Fruit fly (Drosophila melanogaster) whole organism, embryonic: ENCODE measurements around the gene CG33293.
A peak's percentile ranks its signal among the peaks of the same experiment; 100 is the strongest.

Experiments used
- C15 ChIP-seq: fragments of 200-800 bp; sonication (Bioruptor generic); IDR thresholded peaks from 3 replicates; pipeline ENCODE4 v1.3.6; 2022; ENCODE audit warnings: missing biosample characterization, missing genetic modification characterization
- CG1024 ChIP-seq: fragments of 200-800 bp; sonication (Bioruptor generic); IDR thresholded peaks from 2 replicates; pipeline ENCODE4 v1.3.6; 2022; ENCODE audit warnings: missing biosample characterization, missing genetic modification characterization
- CG10267 ChIP-seq: fragments of 200-800 bp; sonication (Bioruptor generic); optimal IDR thresholded peaks from 2 replicates; lab custom pipeline; 2018; ENCODE audit warnings: missing biosample characterization, mild to moderate bottlenecking, missing genetic modification characterization, moderate library complexity
- CG11093 ChIP-seq: fragments of 200-800 bp; sonication (Bioruptor generic); IDR thresholded peaks from 3 replicates; pipeline ENCODE4 v1.3.6; 2022; ENCODE audit warnings: missing biosample characterization, missing genetic modification characterization
- CG12104 ChIP-seq: fragments of 200-800 bp; sonication (Bioruptor generic); optimal IDR thresholded peaks from 3 replicates; lab custom pipeline; 2016; ENCODE audit warnings: missing biosample characterization, missing genetic modification characterization
- CG14667 ChIP-seq: fragments of 200-800 bp; sonication (Bioruptor generic); IDR thresholded peaks from 2 replicates; pipeline ENCODE4 v1.3.6; 2022; ENCODE audit warnings: missing biosample characterization, missing genetic modification characterization
- CG15479 ChIP-seq: fragments of 200-800 bp; sonication (Bioruptor generic); optimal IDR thresholded peaks from 3 replicates; lab custom pipeline; 2019; ENCODE audit warnings: missing biosample characterization, mild to moderate bottlenecking, missing genetic modification characterization, moderate library complexity
- CG17328 ChIP-seq: fragments of 200-800 bp; sonication (Bioruptor generic); IDR thresholded peaks from 2 replicates; pipeline ENCODE4 v1.3.6; 2022; ENCODE audit warnings: missing biosample characterization, missing genetic modification characterization
- CG18476 ChIP-seq: fragments of 200-800 bp; sonication (Bioruptor generic); optimal IDR thresholded peaks from 2 replicates; lab custom pipeline; 2016; ENCODE audit warnings: missing biosample characterization, mild to moderate bottlenecking, missing genetic modification characterization
- CG2129 ChIP-seq: fragments of 200-800 bp; sonication (Bioruptor generic); IDR thresholded peaks from 2 replicates; pipeline ENCODE4 v1.3.6; 2022; ENCODE audit warnings: missing biosample characterization, missing genetic modification characterization; ENCODE audit not compliant: partially characterized antibody
- CG2875 ChIP-seq: fragments of 200-800 bp; sonication (Bioruptor generic); optimal IDR thresholded peaks from 2 replicates; lab custom pipeline; 2017; ENCODE audit warnings: missing biosample characterization, mild to moderate bottlenecking, missing genetic modification characterization, missing genetic modification reagents
- CG32767 ChIP-seq: fragments of 200-800 bp; sonication (Bioruptor generic); IDR thresholded peaks from 2 replicates; pipeline ENCODE4 v1.3.6; 2022; ENCODE audit warnings: missing biosample characterization, missing genetic modification characterization
- CG33557 ChIP-seq: fragments of 200-800 bp; sonication (Bioruptor generic); optimal IDR thresholded peaks from 2 replicates; lab custom pipeline; 2019; ENCODE audit warnings: missing biosample characterization, mild to moderate bottlenecking, missing genetic modification characterization, moderate library complexity
- CG6272 ChIP-seq: fragments of 200-800 bp; sonication (Bioruptor generic); IDR thresholded peaks from 2 replicates; pipeline ENCODE4 v1.3.6; 2022; ENCODE audit warnings: missing biosample characterization, missing genetic modification characterization
- CG6854 ChIP-seq: fragments of 200-800 bp; sonication (Bioruptor generic); optimal IDR thresholded peaks from 3 replicates; lab custom pipeline; 2017; ENCODE audit warnings: missing biosample characterization, mild to moderate bottlenecking, missing genetic modification characterization
- CG8388 ChIP-seq: fragments of 200-800 bp; sonication (Bioruptor generic); optimal IDR thresholded peaks from 2 replicates; lab custom pipeline; 2019; ENCODE audit warnings: missing biosample characterization, mild to moderate bottlenecking, missing genetic modification characterization, moderate library complexity
- CG8924 ChIP-seq: fragments of 200-800 bp; optimal IDR thresholded peaks from 3 replicates; lab custom pipeline; 2019; ENCODE audit warnings: missing biosample characterization, mild to moderate bottlenecking, missing genetic modification characterization, moderate library complexity
- Dll ChIP-seq: fragments of 200-800 bp; sonication (Bioruptor generic); IDR thresholded peaks from 4 replicates; pipeline ENCODE4 v1.3.6; 2022; ENCODE audit warnings: missing biosample characterization, missing genetic modification characterization; ENCODE audit not compliant: partially characterized antibody
- Dp ChIP-seq: fragments of 200-800 bp; sonication (Bioruptor generic); optimal IDR thresholded peaks from 2 replicates; lab custom pipeline; 2018; ENCODE audit warnings: missing biosample characterization, mild to moderate bottlenecking, missing genetic modification characterization, moderate library complexity
- E2f1 ChIP-seq: fragments of 200-800 bp; sonication (Bioruptor generic); IDR thresholded peaks from 2 replicates; pipeline ENCODE4 v1.3.6; 2022; ENCODE audit warnings: missing biosample characterization, missing genetic modification characterization
- ERR ChIP-seq: fragments of 200-800 bp; sonication (Bioruptor generic); optimal IDR thresholded peaks from 2 replicates; lab custom pipeline; 2016; ENCODE audit warnings: missing biosample characterization, missing genetic modification characterization
- Ets65A ChIP-seq: fragments of 200-800 bp; sonication (Bioruptor generic); peaks from one replicate; lab custom pipeline; 2016; ENCODE audit warnings: missing biosample characterization, missing genetic modification characterization
- Ets97D ChIP-seq: fragments of 200-800 bp; sonication (Bioruptor generic); optimal IDR thresholded peaks from 3 replicates; lab custom pipeline; 2016; ENCODE audit warnings: missing biosample characterization, missing genetic modification characterization
- HHEX ChIP-seq: fragments of 200-800 bp; sonication (Bioruptor generic); optimal IDR thresholded peaks from 3 replicates; lab custom pipeline; 2017; ENCODE audit warnings: missing biosample characterization, mild to moderate bottlenecking, missing genetic modification characterization, missing genetic modification reagents
- HLH4C ChIP-seq: fragments of 200-800 bp; sonication (Bioruptor generic); IDR thresholded peaks from 3 replicates; pipeline ENCODE4 v1.3.6; 2022; ENCODE audit warnings: missing biosample characterization, missing genetic modification characterization; ENCODE audit not compliant: partially characterized antibody
- HmgD ChIP-seq: fragments of 200-800 bp; sonication (Bioruptor generic); optimal IDR thresholded peaks from 3 replicates; lab custom pipeline; 2016; ENCODE audit warnings: missing biosample characterization, missing genetic modification characterization
- Hr39 ChIP-seq: fragments of >200 bp; optimal IDR thresholded peaks from 2 replicates; lab custom pipeline; 2017
- Hr78 ChIP-seq, 2 experiments: fragments of 200-800 bp in 1 of 2; fragments of >200 bp in 1 of 2; sonication (Bioruptor generic) in 1 of 2; optimal IDR thresholded peaks; 2 replicates each; lab custom pipeline; 2017 to 2019; ENCODE audit warnings: missing biosample characterization in 2 of 2, missing genetic modification characterization in 2 of 2, mild to moderate bottlenecking in 1 of 2, moderate library complexity in 1 of 2
- Med ChIP-seq: fragments of 200-800 bp; sonication (Bioruptor generic); peaks from one replicate; lab custom pipeline; 2016; ENCODE audit warnings: missing biosample characterization, missing genetic modification characterization, mild to moderate bottlenecking, inconsistent platforms, moderate library complexity
- Side ChIP-seq: fragments of 200-800 bp; sonication (Bioruptor generic); optimal IDR thresholded peaks from 2 replicates; lab custom pipeline; 2016; ENCODE audit warnings: missing biosample characterization, missing genetic modification characterization
- Xbp1 ChIP-seq: fragments of 200-800 bp; sonication (Bioruptor generic); optimal IDR thresholded peaks from 3 replicates; lab custom pipeline; 2016; ENCODE audit warnings: missing biosample characterization, mild to moderate bottlenecking, missing genetic modification characterization
- ara ChIP-seq: fragments of 200-800 bp; sonication (Bioruptor generic); IDR thresholded peaks from 2 replicates; pipeline ENCODE4 v1.3.6; 2022; ENCODE audit warnings: missing biosample characterization, missing genetic modification characterization
- crol ChIP-seq: fragments of 200-800 bp; sonication (Bioruptor generic); IDR thresholded peaks from 2 replicates; pipeline ENCODE4 v1.3.6; 2022; ENCODE audit warnings: missing biosample characterization, missing genetic modification characterization
- crp ChIP-seq, 2 experiments: fragments of 200-800 bp; sonication (Bioruptor generic); optimal IDR thresholded peaks; 2 replicates in 1 of 2; 3 replicates in 1 of 2; lab custom pipeline; 2017; ENCODE audit warnings: missing biosample characterization in 2 of 2, missing genetic modification characterization in 2 of 2, mild to moderate bottlenecking in 1 of 2, moderate library complexity in 1 of 2
- da ChIP-seq: fragments of 200-800 bp; sonication (Bioruptor generic); optimal IDR thresholded peaks from 2 replicates; lab custom pipeline; 2016; ENCODE audit warnings: missing biosample characterization, missing genetic modification characterization
- emc ChIP-seq: fragments of 200-800 bp; sonication (Bioruptor generic); optimal IDR thresholded peaks from 2 replicates; lab custom pipeline; 2016; ENCODE audit warnings: missing biosample characterization, missing genetic modification characterization
- grn ChIP-seq: fragments of 200-800 bp; sonication (Bioruptor generic); optimal IDR thresholded peaks from 3 replicates; lab custom pipeline; 2017; ENCODE audit warnings: missing biosample characterization, missing genetic modification characterization
- maf-S ChIP-seq: fragments of 200-800 bp; sonication (Bioruptor generic); optimal IDR thresholded peaks from 2 replicates; lab custom pipeline; 2016; ENCODE audit warnings: missing biosample characterization, missing genetic modification characterization
- peb ChIP-seq: fragments of 200-800 bp; sonication (Bioruptor generic); IDR thresholded peaks from 2 replicates; pipeline ENCODE4 v1.3.6; 2022; ENCODE audit warnings: missing biosample characterization, missing genetic modification characterization
- pum ChIP-seq: fragments of 200-800 bp; sonication (Bioruptor generic); optimal IDR thresholded peaks from 2 replicates; lab custom pipeline; 2016; ENCODE audit warnings: missing biosample characterization, missing genetic modification characterization
- sd ChIP-seq: fragments of 200-800 bp; sonication (Bioruptor generic); optimal IDR thresholded peaks from 3 replicates; lab custom pipeline; 2018; ENCODE audit warnings: missing biosample characterization, mild to moderate bottlenecking, missing genetic modification characterization, moderate library complexity
- sisA ChIP-seq: fragments of 200-800 bp; sonication (Bioruptor generic); IDR thresholded peaks from 2 replicates; pipeline ENCODE4 v1.3.6; 2022; ENCODE audit warnings: missing biosample characterization, missing genetic modification characterization
- so ChIP-seq: fragments of 200-800 bp; sonication (Bioruptor generic); IDR thresholded peaks from 3 replicates; pipeline ENCODE4 v1.3.6; 2022; ENCODE audit warnings: missing biosample characterization, missing genetic modification characterization
- trem ChIP-seq: fragments of 200-800 bp; optimal IDR thresholded peaks from 3 replicates; lab custom pipeline; 2019; ENCODE audit warnings: missing biosample characterization, mild to moderate bottlenecking, missing genetic modification characterization, moderate library complexity
- usp ChIP-seq: fragments of >200 bp; optimal IDR thresholded peaks from 2 replicates; lab custom pipeline; 2017; ENCODE audit warnings: missing biosample characterization, missing genetic modification characterization
- z ChIP-seq: fragments of 200-800 bp; sonication (Bioruptor generic); IDR thresholded peaks from 3 replicates; pipeline ENCODE4 v1.3.6; 2022; ENCODE audit warnings: missing biosample characterization, missing genetic modification characterization

Gene CG33293

dm6 chr3R:5263311-5264250 is 23.0 kb upstream of the CG33293 start (continued):
- TF ChIP-seq Side (GFP tag; lab: Kevin White, UChicago), result no peak
- TF ChIP-seq Dp, result no peak
- TF ChIP-seq C15 (GFP tag; lab: Robert Waterston, UW), result no peak
- no peak for TF ChIP-seq emc
- no peak for TF ChIP-seq HLH4C (GFP tag; lab: Robert Waterston, UW)
- TF ChIP-seq, all 482 proteins: peak for 318

dm6 chr3R:5262592-5262991 is 22.1 kb upstream of the CG33293 start, which contains the start of gene Tim17a2:
Gene Tim17a2 (minus strand): TSS chr3R:5262692.
- TF ChIP-seq CG15479, result peak; percentile 63
- TF ChIP-seq CG2129 (GFP tag; lab: Robert Waterston, UW), result no peak
- TF ChIP-seq Med (GFP tag; lab: Kevin White, UChicago), result peak; percentile 7
- no peak for TF ChIP-seq HHEX (GFP tag; lab: Kevin White, UChicago)

- TF ChIP-seq so (GFP tag; lab: Robert Waterston, UW) (0 out of 3 replicates have a peak, but pooled peaks have one; percentile 15), crol (GFP tag; lab: Robert Waterston, UW) (no peak), CG10267 (tag; lab: Kevin White, UChicago) (no peak), ara (GFP tag; lab: Robert Waterston, UW) (no peak), pum (no peak), CG2875 (GFP tag; lab: Kevin White, UChicago) (no peak), usp (GFP tag; lab: Kevin White, UChicago) (no peak), CG11093 (no peak), grn (GFP tag; lab: Kevin White, UChicago) (no peak), Ets97D (GFP tag; lab: Kevin White, UChicago) (no peak), ERR (GFP tag; lab: Kevin White, UChicago) (no peak), Dll (GFP tag; lab: Robert Waterston, UW) (no peak), sd (tag; lab: Kevin White, UChicago) (peak; percentile 5), CG17328 (no peak), da (no peak), CG32767 (GFP tag; lab: Robert Waterston, UW) (no peak), CG12104 (GFP tag; lab: Kevin White, UChicago) (no peak), HmgD (GFP tag; lab: Kevin White, UChicago) (no peak), Hr78 (GFP tag; optimal IDR thresholded peaks at IDR 0.05; lab: Kevin White, UChicago) (no peak), CG33557 (no peak), trem (tag; lab: Kevin White, UChicago) (no peak), E2f1 (GFP tag; lab: Robert Waterston, UW) (no peak), CG8924 (no peak), CG6854 (GFP tag; lab: Kevin White, UChicago) (no peak), Xbp1 (GFP tag; lab: Kevin White, UChicago) (no peak), z (GFP tag; lab: Robert Waterston, UW) (no peak), maf-S (GFP tag; lab: Kevin White, UChicago) (no peak), Hr39 (lab: Kevin White, UChicago) (no peak), CG1024 (no peak), peb (GFP tag; lab: Robert Waterston, UW) (no peak), Ets65A (GFP tag; lab: Kevin White, UChicago) (peak; percentile 19), CG18476 (GFP tag; lab: Kevin White, UChicago) (no peak), sisA (GFP tag; lab: Robert Waterston, UW) (no peak), CG14667 (no peak), CG8388 (no peak), crp (GFP tag; optimal IDR thresholded peaks at IDR 0.05; lab: Kevin White, UChicago) (no peak), CG6272 (GFP tag; lab: Robert Waterston, UW) (no peak)
Measured at dm6 chr3R:5261996-5262535, 21.5 kb upstream of the CG33293 start.
